Worm (Caenorhabditis elegans) whole organism, L4 larva: ENCODE results near the gene npax-4.

Experiments
- fos-1 ChIP-seq: fragments of 150-350 bp; optimal IDR thresholded peaks from 2 replicates; lab custom pipeline; 2014; ENCODE audit warnings: missing biosample characterization, missing genetic modification characterization
- lin-39 ChIP-seq: fragments of 150-350 bp; optimal IDR thresholded peaks from 2 replicates; lab custom pipeline; 2014; ENCODE audit warnings: missing biosample characterization, missing genetic modification reagents, missing genetic modification characterization
- nhr-28 ChIP-seq: fragments of 150-350 bp; optimal IDR thresholded peaks from 2 replicates; lab custom pipeline; 2014; ENCODE audit warnings: missing biosample characterization, missing genetic modification characterization
- set-16 ChIP-seq: fragments of 200-800 bp; sonication (Bioruptor generic); IDR thresholded peaks from 2 replicates; pipeline ENCODE4 v1.3.6; 2022; ENCODE audit warnings: missing genetic modification reagents, missing genetic modification characterization, missing compliant biosample characterization

- no peak for TF ChIP-seq nhr-28 (tag; lab: Kevin White, UChicago)
- TF ChIP-seq fos-1 (tag; lab: Kevin White, UChicago): no peak
- no peak for TF ChIP-seq lin-39
- TF ChIP-seq set-16: no peak
Observed at ce11 chrIV:8873847-8874246, 5.9 kb downstream of the npax-4 start, which contains the start of gene hdl-2.
